Fruit fly (Drosophila melanogaster) whole organism: ENCODE measurements around the gene CG9098.

Source experiments
- CG8478 ChIP-seq: fragments of >200 bp; optimal IDR thresholded peaks from 2 replicates; lab custom pipeline; 2018; ENCODE audit warnings: inconsistent platforms
- Dll ChIP-seq: fragments of >200 bp; optimal IDR thresholded peaks from 2 replicates; lab custom pipeline; 2017
- EcR ChIP-seq, 2 experiments: fragments of >200 bp; optimal IDR thresholded peaks; 2 replicates each; lab custom pipeline; 2017; ENCODE audit warnings: missing biosample characterization in 2 of 2, missing genetic modification characterization in 2 of 2, missing genetic modification reagents in 2 of 2
- psq ChIP-seq: fragments of >200 bp; optimal IDR thresholded peaks from 2 replicates; lab custom pipeline; 2017
- usp ChIP-seq: fragments of >200 bp; optimal IDR thresholded peaks from 2 replicates; lab custom pipeline; 2017; ENCODE audit warnings: missing biosample characterization, missing genetic modification characterization, mixed read lengths

DNA sequence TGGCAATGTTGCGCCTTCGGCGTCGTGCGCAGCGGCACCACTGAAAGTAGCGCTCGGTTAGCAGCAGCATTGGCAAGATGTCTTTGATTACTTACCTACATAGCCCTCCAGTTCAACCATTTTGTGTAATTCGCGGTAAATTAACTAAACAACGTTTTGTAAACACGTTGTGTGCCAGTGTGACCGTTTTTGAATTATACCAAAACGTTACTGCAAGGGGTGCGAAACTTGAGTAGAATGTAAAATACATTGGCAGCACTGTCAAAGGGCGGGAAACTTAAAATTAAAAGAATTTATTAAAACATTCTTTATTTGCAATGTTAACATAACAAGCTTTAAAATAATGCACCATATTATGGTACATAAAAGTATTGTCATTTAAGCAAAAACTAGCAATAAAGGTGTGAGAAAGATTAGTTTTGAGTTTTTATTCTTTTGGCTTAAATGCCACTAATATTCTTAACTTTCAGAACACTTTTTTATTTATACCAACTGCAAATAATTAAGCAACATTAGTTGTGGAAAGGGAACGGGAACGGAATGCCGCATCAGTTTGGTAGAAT is 12.3 kb upstream of the CG9098 start, which contains the start of gene CG9107:
- TF ChIP-seq EcR (GFP tag; optimal IDR thresholded peaks at IDR 0.05; lab: Kevin White, UChicago) (no peak), usp (no peak), psq (lab: Kevin White, UChicago) (no peak), Dll (lab: Kevin White, UChicago) (no peak), CG8478 (lab: Kevin White, UChicago) (no peak)
